Worm (Caenorhabditis elegans): Measurements from ENCODE around the gene ctsa-2.

ctsa-2 gene

DNA sequence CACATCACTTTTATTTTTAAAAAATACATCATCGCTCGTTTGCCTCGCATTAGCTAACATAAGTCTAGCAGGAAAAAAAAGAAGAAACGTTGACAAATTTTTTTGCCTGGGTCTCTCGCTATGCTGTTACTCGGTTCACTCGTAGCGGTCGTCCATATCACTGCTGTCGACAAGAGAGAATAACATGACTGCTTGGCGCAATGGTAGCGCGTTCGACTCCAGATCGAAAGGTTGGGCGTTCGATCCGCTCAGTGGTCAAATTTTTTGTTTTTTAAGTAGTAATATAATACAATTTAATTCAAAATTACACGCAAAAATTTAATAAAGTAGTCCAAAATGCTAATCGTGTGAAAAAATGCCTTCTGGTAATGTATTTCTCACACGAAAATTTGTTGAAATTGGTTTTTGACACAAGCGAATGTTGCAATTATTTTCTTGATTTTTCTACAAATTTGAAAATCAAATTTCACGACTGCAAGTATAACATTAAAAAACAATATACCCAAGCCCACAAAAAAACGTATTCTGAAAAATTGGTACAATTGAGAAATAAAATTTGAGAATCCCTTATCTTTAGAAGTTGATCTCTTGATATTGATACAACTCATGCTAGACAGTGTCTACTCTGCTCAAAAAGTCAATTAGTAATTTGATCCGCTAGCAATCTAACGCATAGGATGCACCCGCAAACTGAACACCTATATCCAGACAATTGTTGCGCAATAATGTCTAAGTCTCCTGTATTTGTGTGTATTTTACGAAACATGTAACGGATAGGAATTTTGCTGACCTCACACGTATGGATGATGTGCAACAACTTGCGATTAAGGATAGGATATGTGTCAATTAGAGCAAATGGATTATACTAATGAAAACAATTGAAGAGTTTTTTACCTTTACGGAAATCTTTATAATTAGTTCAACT is 59.0 kb downstream of the ctsa-2 start (continued):
- peak; percentile 26 for TF ChIP-seq F10E7.11 (tag; optimal IDR thresholded peaks at IDR 0.05)
- TF ChIP-seq bed-2 (GFP tag; IDR thresholded peaks at IDR 0.05) = no peak
- 0 out of 2 replicates have a peak, but pooled peaks have one; percentile 84 for TF ChIP-seq ceh-58 (GFP tag; IDR thresholded peaks at IDR 0.05)
- TF ChIP-seq B0261.1 (tag; optimal IDR thresholded peaks at IDR 0.05) = peak; percentile 97
- TF ChIP-seq attf-5 (GFP tag; optimal IDR thresholded peaks at IDR 0.05) = peak; percentile 42
- TF ChIP-seq hlh-26 (GFP tag; conservative IDR thresholded peaks at IDR 0.05) = no peak
- TF ChIP-seq fkh-3 (tag; optimal IDR thresholded peaks at IDR 0.05) = peak; percentile 36
- TF ChIP-seq aptf-2 (GFP tag; conservative IDR thresholded peaks at IDR 0.05) = no peak
- TF ChIP-seq lsy-27 (tag; optimal IDR thresholded peaks at IDR 0.05; ENCODE audit: borderline replicate concordance, insufficient read depth) = peak; percentile 13
- peak; percentile 62 for TF ChIP-seq ztf-18 (tag; optimal IDR thresholded peaks at IDR 0.05)
- peak; percentile 53; the same call in 1 of the 2 replicates for TF ChIP-seq let-526 (GFP tag; IDR thresholded peaks at IDR 0.05)
- TF ChIP-seq Y95B8A.8 (GFP tag; IDR thresholded peaks at IDR 0.05) = no peak
- TF ChIP-seq efl-1 (GFP tag; optimal IDR thresholded peaks at IDR 0.05) = no peak
- no peak for TF ChIP-seq pha-4 (tag; optimal IDR thresholded peaks at IDR 0.05)
- no peak for TF ChIP-seq ztf-28 (GFP tag; IDR thresholded peaks at IDR 0.05)
- peak; percentile 85 for TF ChIP-seq F23B12.7 (tag; optimal IDR thresholded peaks at IDR 0.05; ENCODE audit: insufficient read depth)
- peak; percentile 6 for TF ChIP-seq athp-1 (tag; optimal IDR thresholded peaks at IDR 0.05)
- TF ChIP-seq madf-6 (GFP tag; IDR thresholded peaks at IDR 0.05) = no peak
- TF ChIP-seq ztf-26 (tag; optimal IDR thresholded peaks at IDR 0.05) = peak; percentile 57
- TF ChIP-seq T26A5.8 (tag; optimal IDR thresholded peaks at IDR 0.05) = peak; percentile 66
- peak; percentile 67 for TF ChIP-seq ZK185.1 (tag; optimal IDR thresholded peaks at IDR 0.05; ENCODE audit: poor library complexity, severe bottlenecking)
- peak; percentile 21; the same call in 1 of the 2 replicates for TF ChIP-seq ceh-100 (GFP tag; IDR thresholded peaks at IDR 0.05)
- peak; percentile 81 for TF ChIP-seq nhr-90 (tag; optimal IDR thresholded peaks at IDR 0.05)
- TF ChIP-seq F22D6.2 (tag; optimal IDR thresholded peaks at IDR 0.05) = no peak
- TF ChIP-seq zim-3 (tag; optimal IDR thresholded peaks at IDR 0.05) = peak; percentile 69
- TF ChIP-seq nfya-1 (tag; optimal IDR thresholded peaks at IDR 0.05; ENCODE audit: borderline replicate concordance, insufficient read depth) = no peak
- no peak for TF ChIP-seq hrde-1 (tag; optimal IDR thresholded peaks at IDR 0.05; ENCODE audit: borderline replicate concordance)
- no peak; the same call in 1 of the 2 replicates for TF ChIP-seq Y56A3A.18 (GFP tag; IDR thresholded peaks at IDR 0.05)
- peak; percentile 28 for TF ChIP-seq gei-17 (GFP tag; optimal IDR thresholded peaks at IDR 0.05)
- peak; percentile 85 for TF ChIP-seq pbrm-1 (GFP tag; IDR thresholded peaks at IDR 0.05)
- TF ChIP-seq rec-8 (tag; optimal IDR thresholded peaks at IDR 0.05) = peak; percentile 40 to 76
- no peak for TF ChIP-seq B0019.2 (GFP tag; conservative IDR thresholded peaks at IDR 0.05)
- peak; percentile 56 for TF ChIP-seq mxl-1 (tag; optimal IDR thresholded peaks at IDR 0.05)
- 0 out of 2 replicates have a peak, but pooled peaks have one; percentile 26 for TF ChIP-seq K11D2.4 (GFP tag; IDR thresholded peaks at IDR 0.05)
- peak; percentile 72; the same call in 1 of the 2 replicates for TF ChIP-seq ceh-40 (GFP tag; IDR thresholded peaks at IDR 0.05)
- TF ChIP-seq snpc-3.4 (tag; optimal IDR thresholded peaks at IDR 0.05) = peak; percentile 39
- TF ChIP-seq hsf-1 (GFP tag; IDR thresholded peaks at IDR 0.05) = no peak
- peak; percentile 56 for TF ChIP-seq repo-1 (tag; optimal IDR thresholded peaks at IDR 0.05)
- peak; percentile 58 for TF ChIP-seq nhr-179 (tag; optimal IDR thresholded peaks at IDR 0.05)
- TF ChIP-seq F39B2.1 (GFP tag; IDR thresholded peaks at IDR 0.05) = no peak
- 0 out of 2 replicates have a peak, but pooled peaks have one; percentile 55 for TF ChIP-seq ztf-25 (GFP tag; IDR thresholded peaks at IDR 0.05)
- peak; percentile 39 to 67 for TF ChIP-seq let-607 (tag; optimal IDR thresholded peaks at IDR 0.05)
- TF ChIP-seq ceh-79 (tag; optimal IDR thresholded peaks at IDR 0.05) = peak; percentile 63
- 0 out of 2 replicates have a peak, but pooled peaks have one; percentile 27 for TF ChIP-seq ekl-4 (GFP tag; IDR thresholded peaks at IDR 0.05)
- peak; percentile 53 for TF ChIP-seq rcor-1 (GFP tag; IDR thresholded peaks at IDR 0.05)

All from whole organism, young adult.